Worm (Caenorhabditis elegans): ENCODE measurements around the gene ptp-2.
A peak's percentile ranks its signal among the peaks of the same experiment; 100 is the strongest.

The ptp-2 gene

DNA sequence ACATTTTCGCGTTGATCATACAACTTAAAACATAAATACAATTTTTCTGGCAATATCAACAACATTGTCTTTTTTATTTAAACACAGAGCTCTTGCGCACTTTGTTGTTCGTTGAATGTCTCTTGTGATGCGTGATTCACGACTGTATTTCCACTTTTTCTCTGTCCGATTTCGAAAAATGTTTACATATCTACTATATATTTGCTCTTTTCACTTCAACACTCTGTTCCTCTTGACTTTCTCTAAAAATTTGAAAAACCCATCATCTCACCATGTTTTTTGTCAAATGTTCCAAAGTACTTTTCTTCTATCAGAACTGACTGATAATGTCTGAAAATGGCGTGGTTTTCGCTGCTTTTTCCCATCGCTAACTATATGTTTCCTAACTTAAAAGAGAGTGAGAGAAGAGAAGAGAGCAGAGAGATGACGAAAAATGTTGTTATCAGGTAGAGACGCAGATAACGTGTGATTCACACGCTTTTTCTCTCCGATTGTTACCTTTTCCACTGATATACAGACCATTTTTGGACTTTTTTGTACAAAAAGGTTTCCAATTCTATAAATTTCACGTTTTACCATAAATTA, 6.4 kb upstream of the ptp-2 start (continued):
- TF ChIP-seq hpl-2 (GFP tag; optimal IDR thresholded peaks at IDR 0.05) (peak; percentile 8), pqm-1 (tag; optimal IDR thresholded peaks at IDR 0.05) (peak; percentile 91), grh-1 (GFP tag; IDR thresholded peaks at IDR 0.05) (no peak), snu-23 (GFP tag; optimal IDR thresholded peaks at IDR 0.05) (no peak), sox-4 (tag; optimal IDR thresholded peaks at IDR 0.05) (no peak), elt-2 (tag; optimal IDR thresholded peaks at IDR 0.05) (peak; percentile 71), C16A3.4 (tag; optimal IDR thresholded peaks at IDR 0.05) (no peak), ama-1 (optimal IDR thresholded peaks at IDR 0.05) (no peak)

DNA sequence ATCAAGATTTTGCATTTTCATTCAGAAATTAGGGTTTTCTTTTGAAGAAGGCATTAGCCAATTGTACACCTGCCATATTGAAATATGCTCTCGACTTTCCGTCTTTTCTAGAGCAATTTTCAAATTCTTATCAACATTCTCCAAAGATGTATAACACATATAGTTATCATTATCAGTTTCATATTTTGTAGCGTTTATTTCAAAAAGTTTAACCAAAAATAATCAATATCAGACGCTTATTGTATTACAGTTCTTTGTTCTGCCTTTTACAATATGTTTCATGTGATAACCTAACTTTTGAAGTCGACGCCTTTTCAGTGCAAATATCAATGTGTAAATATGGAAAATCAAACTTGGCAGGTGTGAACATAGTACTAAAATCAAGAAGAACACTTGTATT, 4.5 kb upstream of the ptp-2 start:
- TF ChIP-seq fkh-10 (GFP tag; optimal IDR thresholded peaks at IDR 0.05): no peak
- peak; percentile 65 for TF ChIP-seq elt-2 (tag; optimal IDR thresholded peaks at IDR 0.05)
- TF ChIP-seq vab-15 (tag; optimal IDR thresholded peaks at IDR 0.05): no peak
- TF ChIP-seq nhr-77 (tag; optimal IDR thresholded peaks at IDR 0.05): no peak
- no peak for TF ChIP-seq rnt-1 (tag; optimal IDR thresholded peaks at IDR 0.05)

DNA sequence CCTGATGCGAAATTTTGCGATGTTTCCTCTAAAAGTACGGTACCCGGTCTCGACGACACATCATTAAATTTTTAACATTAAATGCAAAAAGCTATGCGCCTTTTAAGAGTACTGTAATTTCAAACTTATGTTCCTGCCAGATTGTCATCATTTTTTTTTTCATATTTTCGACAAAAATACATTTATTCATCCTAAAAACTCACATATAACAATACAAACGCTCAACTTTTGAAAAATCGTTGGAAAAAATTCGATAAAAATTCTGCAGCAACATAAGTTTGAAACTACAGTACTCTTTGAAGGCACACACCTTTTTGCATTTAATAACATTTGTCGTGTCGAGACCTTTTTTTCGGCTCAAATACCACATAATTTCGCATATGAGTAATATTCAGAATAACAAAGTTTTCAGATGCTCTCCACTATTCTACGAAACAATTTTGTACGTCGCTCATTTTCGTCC, 1.4 kb upstream of the ptp-2 start, which contains the start of gene frh-1:
Gene frh-1 (plus strand): TSS at position 413 of the 463 bp plus-strand sequence.
- TF ChIP-seq nhr-12 (tag; optimal IDR thresholded peaks at IDR 0.05) (no peak), fos-1 (tag; optimal IDR thresholded peaks at IDR 0.05) (no peak), efl-1 (optimal IDR thresholded peaks at IDR 0.05) (no peak), efl-1 (GFP tag; optimal IDR thresholded peaks at IDR 0.05 in 1 of 2) (no peak), efl-3 (GFP tag; optimal IDR thresholded peaks at IDR 0.05) (no peak), fkh-10 (GFP tag; optimal IDR thresholded peaks at IDR 0.05) (no peak), nhr-237 (tag; optimal IDR thresholded peaks at IDR 0.05) (no peak), pag-3 (tag; optimal IDR thresholded peaks at IDR 0.05; ENCODE audit: borderline replicate concordance, insufficient read depth) (no peak), blmp-1 (tag; optimal IDR thresholded peaks at IDR 0.05) (no peak), dpl-1 (GFP tag; optimal IDR thresholded peaks at IDR 0.05) (no peak), F16B12.6 (tag; optimal IDR thresholded peaks at IDR 0.05) (no peak), ceh-88 (GFP tag; IDR thresholded peaks at IDR 0.05) (no peak), unc-130 (tag; optimal IDR thresholded peaks at IDR 0.05) (no peak), egl-27 (tag; optimal IDR thresholded peaks at IDR 0.05) (no peak), nhr-77 (tag; optimal IDR thresholded peaks at IDR 0.05) (no peak), lin-13 (GFP tag; optimal IDR thresholded peaks at IDR 0.05) (no peak), sox-4 (tag; optimal IDR thresholded peaks at IDR 0.05) (no peak), pax-3 (tag; optimal IDR thresholded peaks at IDR 0.05) (no peak), hlh-4 (tag; optimal IDR thresholded peaks at IDR 0.05) (no peak), egl-13 (tag; optimal IDR thresholded peaks at IDR 0.05) (no peak), irx-1 (tag; optimal IDR thresholded peaks at IDR 0.05) (no peak)

DNA sequence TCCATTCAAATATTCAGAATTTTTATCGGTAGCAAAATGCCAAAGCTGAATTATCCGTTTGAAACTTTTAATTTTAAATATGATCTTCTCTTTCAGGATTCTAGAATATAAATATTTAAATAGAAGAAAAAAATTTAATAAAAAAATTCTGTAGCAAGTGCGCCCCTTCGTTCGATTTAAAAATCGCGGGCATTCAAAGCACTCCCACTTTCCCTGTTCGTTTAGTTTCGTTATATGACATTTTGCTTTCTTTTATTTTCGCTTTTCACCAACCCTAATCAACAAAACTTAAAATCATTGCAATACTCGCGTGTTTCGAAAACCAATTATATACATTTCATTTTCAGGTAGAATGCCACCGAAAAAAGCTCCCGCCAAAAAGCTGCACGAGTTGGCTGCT, 3.2 kb downstream of the ptp-2 start, which contains the start of gene vrk-1:
Gene vrk-1 (plus strand): TSS at position 348 of the 400 bp plus-strand sequence.
- TF ChIP-seq efl-1 (optimal IDR thresholded peaks at IDR 0.05) (peak in 1 of 2 experiments; percentile 9), efl-1 (GFP tag; optimal IDR thresholded peaks at IDR 0.05 in 1 of 2) (peak; percentile 17 to 91), dpl-1 (GFP tag; optimal IDR thresholded peaks at IDR 0.05) (peak in 1 of 3 experiments; percentile 49), unc-130 (tag; optimal IDR thresholded peaks at IDR 0.05) (no peak), lin-35 (GFP tag; optimal IDR thresholded peaks at IDR 0.05) (peak in 1 of 2 experiments; percentile 28), blmp-1 (tag; optimal IDR thresholded peaks at IDR 0.05) (peak; percentile 86)

DNA sequence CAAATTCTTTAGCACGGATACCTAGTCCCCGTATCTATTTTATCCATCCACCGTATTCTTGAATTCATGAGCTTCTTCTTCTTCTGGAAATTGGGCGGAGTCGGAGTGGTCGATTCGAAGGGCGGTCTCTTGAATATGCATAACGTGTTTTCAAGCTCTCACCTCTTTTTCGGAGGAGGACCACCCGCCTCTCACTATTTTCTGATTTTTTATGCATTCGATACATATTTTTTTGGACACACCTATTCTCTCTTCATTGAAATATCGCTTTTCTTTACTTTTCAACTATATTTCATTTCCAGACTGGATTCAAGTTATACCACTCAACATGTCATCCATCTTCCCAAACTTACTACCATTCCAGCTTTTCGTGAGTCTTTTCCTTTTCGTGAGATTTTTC, 10.1 kb downstream of the ptp-2 start, which contains the start of gene egl-44:
Gene egl-44 (plus strand): TSS at position 301 of the 400 bp plus-strand sequence.
- TF ChIP-seq irx-1 (tag; optimal IDR thresholded peaks at IDR 0.05) (no peak), pqm-1 (tag; optimal IDR thresholded peaks at IDR 0.05) (no peak), lin-39 (tag; optimal IDR thresholded peaks at IDR 0.05) (no peak), ceh-88 (GFP tag; IDR thresholded peaks at IDR 0.05) (no peak), nhr-90 (tag; optimal IDR thresholded peaks at IDR 0.05; ENCODE audit: poor library complexity) (no peak), nhr-28 (tag; optimal IDR thresholded peaks at IDR 0.05) (no peak), alr-1 (tag; optimal IDR thresholded peaks at IDR 0.05; ENCODE audit: borderline replicate concordance) (no peak), nhr-12 (tag; optimal IDR thresholded peaks at IDR 0.05) (no peak), pag-3 (tag; optimal IDR thresholded peaks at IDR 0.05; ENCODE audit: borderline replicate concordance, insufficient read depth) (no peak), unc-62 (GFP tag; optimal IDR thresholded peaks at IDR 0.05) (no peak), isw-1 (GFP tag; IDR thresholded peaks at IDR 0.05) (no peak), aha-1 (tag; optimal IDR thresholded peaks at IDR 0.05) (no peak), swsn-7 (tag; optimal IDR thresholded peaks at IDR 0.05) (no peak), nhr-19 (GFP tag; conservative IDR thresholded peaks at IDR 0.05) (no peak), nhr-84 (tag; optimal IDR thresholded peaks at IDR 0.05) (no peak), nhr-20 (tag; optimal IDR thresholded peaks at IDR 0.05) (no peak)

All from whole organism, L1 larva.